Fruit fly (Drosophila melanogaster): ENCODE results near the gene CG12362.

Gene CG12362

DNA sequence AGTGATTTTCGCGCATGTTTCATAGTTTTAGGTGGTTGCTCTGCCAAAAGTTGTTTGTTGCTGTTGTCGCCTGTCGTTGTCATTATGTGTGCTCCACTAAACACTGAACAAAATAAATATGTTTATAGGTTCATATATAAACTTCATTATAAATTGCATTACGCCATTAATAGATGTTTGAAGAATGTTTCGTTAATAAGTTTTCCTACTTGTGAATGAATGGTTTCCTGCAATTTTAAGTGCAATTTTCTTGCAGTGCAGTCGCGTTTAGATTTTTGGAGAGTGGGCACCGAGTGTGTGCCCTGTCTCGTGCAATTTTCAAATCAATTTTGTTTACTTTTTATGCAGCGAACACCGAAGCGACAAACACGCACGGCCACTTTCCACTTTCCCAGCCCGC is 35.9 kb upstream of the CG12362 start:
- TF ChIP-seq ttk (optimal IDR thresholded peaks at IDR 0.05): no peak
- TF ChIP-seq psq (optimal IDR thresholded peaks at IDR 0.05): no peak
- no peak for TF ChIP-seq Sin3A (optimal IDR thresholded peaks at IDR 0.05)
- TF ChIP-seq insv (optimal IDR thresholded peaks at IDR 0.05): no peak
- TF ChIP-seq Myc (optimal IDR thresholded peaks at IDR 0.05): no peak
- no peak for TF ChIP-seq h (optimal IDR thresholded peaks at IDR 0.05)

DNA sequence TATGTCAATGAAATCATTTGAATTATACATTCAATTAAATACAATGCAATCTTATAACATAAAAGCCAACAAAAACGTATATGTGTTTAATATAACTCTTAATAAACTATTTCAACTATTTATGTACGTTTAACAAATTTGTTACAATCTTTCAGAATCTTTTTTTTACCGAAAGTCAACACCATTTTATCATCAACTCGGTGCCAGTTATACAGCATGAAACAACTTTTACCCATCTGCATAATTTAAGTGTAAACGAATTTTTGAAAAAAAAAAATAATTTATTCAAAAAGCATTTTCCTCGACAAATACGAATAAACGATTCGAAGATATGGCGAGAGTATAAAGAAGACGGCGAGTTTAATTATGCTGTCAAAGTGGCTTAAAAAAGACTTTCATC is 34.6 kb upstream of the CG12362 start:
- TF ChIP-seq insv (optimal IDR thresholded peaks at IDR 0.05) (no peak), h (optimal IDR thresholded peaks at IDR 0.05) (no peak), Myc (optimal IDR thresholded peaks at IDR 0.05) (no peak), psq (optimal IDR thresholded peaks at IDR 0.05) (no peak), ttk (optimal IDR thresholded peaks at IDR 0.05) (no peak), Sin3A (optimal IDR thresholded peaks at IDR 0.05) (no peak)

DNA sequence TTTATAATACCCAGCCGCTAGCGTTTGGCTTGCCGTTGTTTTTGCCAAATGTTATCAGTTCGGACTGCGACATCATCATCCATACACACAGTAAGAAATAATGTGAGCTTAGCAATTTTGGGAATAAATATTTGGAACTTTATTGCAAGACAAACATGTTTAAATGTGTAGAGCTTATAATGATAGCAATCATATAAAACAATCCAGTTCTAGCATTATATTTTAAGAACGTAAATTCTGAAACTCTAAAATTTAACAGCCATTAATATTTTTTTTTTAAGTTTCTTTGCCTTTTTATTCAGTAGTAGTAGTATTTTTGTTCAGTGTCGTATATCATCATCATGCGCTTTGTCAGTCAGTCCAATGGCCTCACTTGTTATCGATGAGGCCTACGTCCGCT is 31.3 kb upstream of the CG12362 start:
- TF ChIP-seq Sin3A (optimal IDR thresholded peaks at IDR 0.05) (no peak), ttk (optimal IDR thresholded peaks at IDR 0.05) (no peak), Myc (optimal IDR thresholded peaks at IDR 0.05) (no peak), insv (optimal IDR thresholded peaks at IDR 0.05) (no peak), h (optimal IDR thresholded peaks at IDR 0.05) (no peak), psq (optimal IDR thresholded peaks at IDR 0.05) (no peak)

DNA sequence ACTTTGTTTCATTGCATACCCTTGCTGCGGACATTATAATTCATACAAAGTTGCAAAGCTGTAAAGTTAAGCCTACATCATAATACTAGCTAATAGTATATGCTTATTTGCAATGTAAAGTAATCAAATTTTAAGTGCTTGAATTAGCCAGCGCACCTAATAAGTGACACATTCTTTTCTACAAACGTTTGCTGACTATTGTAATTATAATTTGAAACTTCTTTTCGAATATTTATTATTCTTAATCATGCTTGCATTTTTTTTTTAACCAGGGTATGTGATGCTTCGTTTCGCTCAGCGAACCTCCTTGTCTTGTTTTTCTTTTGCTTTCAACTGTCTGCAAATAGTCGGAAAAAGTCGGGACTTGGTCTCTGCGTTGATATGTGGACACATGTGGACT is 30.8 kb upstream of the CG12362 start:
- TF ChIP-seq psq (optimal IDR thresholded peaks at IDR 0.05) (no peak), insv (optimal IDR thresholded peaks at IDR 0.05) (no peak), h (optimal IDR thresholded peaks at IDR 0.05) (no peak), ttk (optimal IDR thresholded peaks at IDR 0.05) (no peak), Sin3A (optimal IDR thresholded peaks at IDR 0.05) (no peak), Myc (optimal IDR thresholded peaks at IDR 0.05) (no peak)

DNA sequence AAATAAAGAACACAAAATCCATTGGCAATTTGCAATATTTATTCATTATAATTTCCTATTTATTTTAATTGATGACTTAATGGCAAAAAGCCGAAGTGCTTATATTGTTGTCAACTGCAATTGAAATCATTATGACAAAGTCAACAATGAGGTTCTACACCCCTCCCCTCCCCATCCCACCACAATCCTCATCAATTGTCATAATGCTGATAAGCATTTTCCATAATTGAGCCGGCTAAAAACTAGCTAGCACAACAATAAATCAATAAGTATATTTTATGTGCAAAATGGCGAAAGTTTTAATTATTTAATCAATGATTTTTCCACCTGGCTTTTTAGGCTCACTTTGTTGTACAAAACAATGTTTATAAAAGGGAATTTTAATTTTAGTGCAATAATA is 29.7 kb upstream of the CG12362 start:
- TF ChIP-seq insv (optimal IDR thresholded peaks at IDR 0.05) (no peak), Myc (optimal IDR thresholded peaks at IDR 0.05) (no peak), ttk (optimal IDR thresholded peaks at IDR 0.05) (no peak), psq (optimal IDR thresholded peaks at IDR 0.05) (no peak), Sin3A (optimal IDR thresholded peaks at IDR 0.05) (no peak), h (optimal IDR thresholded peaks at IDR 0.05) (no peak)

DNA sequence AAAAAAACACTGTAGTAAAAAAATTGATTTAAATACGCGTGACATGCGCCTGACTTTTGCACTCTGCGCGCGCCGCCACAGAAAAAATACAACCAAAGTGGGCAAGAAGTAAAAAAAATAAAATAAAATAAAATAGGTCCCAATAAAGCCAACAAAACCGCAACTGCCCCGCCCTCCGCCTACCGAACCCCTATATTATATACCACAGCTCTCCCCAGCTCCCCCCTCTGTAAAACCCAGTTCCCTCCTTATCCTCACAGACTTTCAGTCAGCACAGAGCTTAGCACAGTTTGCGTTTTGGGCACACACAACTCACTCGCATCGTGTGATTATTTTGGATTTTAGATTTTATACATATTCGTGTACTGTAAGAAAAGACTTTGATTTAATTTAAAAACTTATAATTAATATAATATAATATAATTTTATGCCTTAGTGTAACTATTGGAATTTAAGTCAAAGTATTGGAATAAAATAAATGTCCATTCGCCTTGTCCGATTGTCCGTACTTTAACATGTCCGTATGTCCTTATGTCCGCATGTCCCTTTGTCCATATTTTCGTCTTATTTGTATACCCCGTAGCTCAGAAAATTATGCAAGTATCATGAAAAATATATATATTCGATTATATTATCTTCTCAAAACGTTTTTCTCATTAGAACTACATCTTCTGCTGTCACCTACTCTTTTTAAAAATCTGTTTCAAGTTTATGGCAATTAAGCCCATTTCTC is 27.7 kb upstream of the CG12362 start:
- TF ChIP-seq ttk (optimal IDR thresholded peaks at IDR 0.05) (no peak), Myc (optimal IDR thresholded peaks at IDR 0.05) (no peak), h (optimal IDR thresholded peaks at IDR 0.05) (no peak), Sin3A (optimal IDR thresholded peaks at IDR 0.05) (no peak), insv (optimal IDR thresholded peaks at IDR 0.05) (no peak), psq (optimal IDR thresholded peaks at IDR 0.05) (no peak)

DNA sequence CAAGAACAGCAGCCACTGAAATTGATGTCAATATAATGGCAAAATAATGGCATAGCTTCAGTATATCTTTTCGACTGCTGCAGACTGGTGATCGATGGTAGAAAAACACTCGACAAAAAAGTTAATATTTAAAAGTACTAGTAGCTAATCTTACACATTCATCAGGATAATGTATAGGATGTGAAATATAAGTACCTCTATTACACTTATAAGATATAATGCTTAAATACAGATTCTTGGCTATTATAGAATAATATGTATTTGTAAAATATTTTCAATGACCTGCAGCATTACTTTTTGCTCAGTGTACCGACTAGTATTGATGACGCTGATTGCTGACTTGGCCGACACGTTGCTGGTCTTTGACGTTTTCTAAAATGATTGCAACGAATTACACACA is 26.4 kb upstream of the CG12362 start:
- no peak for TF ChIP-seq insv (optimal IDR thresholded peaks at IDR 0.05)
- no peak for TF ChIP-seq ttk (optimal IDR thresholded peaks at IDR 0.05)
- no peak for TF ChIP-seq Myc (optimal IDR thresholded peaks at IDR 0.05)
- no peak for TF ChIP-seq psq (optimal IDR thresholded peaks at IDR 0.05)
- no peak for TF ChIP-seq Sin3A (optimal IDR thresholded peaks at IDR 0.05)
- TF ChIP-seq h (optimal IDR thresholded peaks at IDR 0.05): no peak

DNA sequence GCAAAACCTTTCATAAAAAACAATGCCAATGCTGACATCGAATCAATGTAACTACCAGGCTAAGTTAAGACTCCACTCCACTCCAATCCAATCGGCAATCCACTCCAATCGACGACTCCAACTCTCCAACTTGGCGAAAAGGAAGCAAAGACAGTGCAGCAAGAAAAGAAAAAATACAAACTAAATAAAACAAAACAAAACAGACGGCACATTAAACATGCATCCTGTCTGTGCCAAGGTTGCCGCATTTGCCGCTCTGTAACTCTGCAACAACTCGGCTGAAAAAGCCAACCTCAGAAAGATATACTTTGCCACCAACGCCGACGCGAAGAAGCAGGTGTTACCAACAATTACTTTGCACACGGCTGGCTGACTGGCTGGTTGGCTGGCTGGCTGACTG is 26.0 kb upstream of the CG12362 start:
- no peak for TF ChIP-seq Myc (optimal IDR thresholded peaks at IDR 0.05)
- no peak for TF ChIP-seq h (optimal IDR thresholded peaks at IDR 0.05)
- TF ChIP-seq insv (optimal IDR thresholded peaks at IDR 0.05): no peak
- TF ChIP-seq ttk (optimal IDR thresholded peaks at IDR 0.05): no peak
- no peak for TF ChIP-seq Sin3A (optimal IDR thresholded peaks at IDR 0.05)
- no peak for TF ChIP-seq psq (optimal IDR thresholded peaks at IDR 0.05)

DNA sequence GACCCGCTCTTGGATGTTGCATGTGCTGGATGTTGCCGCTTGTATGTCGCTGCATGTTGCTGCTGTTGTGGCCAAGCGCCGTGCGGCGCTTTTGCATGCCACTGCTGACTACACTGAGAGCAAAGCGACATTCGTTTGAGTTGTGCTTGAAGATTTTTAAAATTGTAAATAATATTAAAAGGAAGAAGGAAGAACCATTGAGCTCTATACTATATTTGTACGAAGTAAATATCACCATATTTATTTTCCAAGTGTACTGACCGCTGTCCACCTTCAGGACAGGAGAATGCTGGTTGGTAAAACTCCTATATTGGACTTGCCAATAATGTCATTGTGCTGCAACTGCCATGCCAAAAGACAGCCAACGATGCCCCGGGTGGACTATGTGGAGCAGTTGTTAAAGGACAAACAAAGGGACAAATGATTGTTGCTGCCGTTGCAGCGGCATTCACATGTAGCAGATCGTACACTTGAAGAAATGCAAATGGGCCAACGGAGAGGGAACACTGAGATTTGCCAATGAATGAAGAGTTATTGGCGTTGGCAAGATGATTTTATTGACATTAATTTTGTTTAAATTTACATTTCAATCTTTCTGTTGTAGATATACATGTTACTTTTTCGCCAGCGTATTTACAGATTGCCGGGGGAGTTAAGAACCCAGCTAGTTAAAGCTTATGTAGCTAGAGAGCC is 25.2 kb upstream of the CG12362 start:
- TF ChIP-seq h (optimal IDR thresholded peaks at IDR 0.05) (no peak), Sin3A (optimal IDR thresholded peaks at IDR 0.05) (no peak), psq (optimal IDR thresholded peaks at IDR 0.05) (no peak), ttk (optimal IDR thresholded peaks at IDR 0.05) (no peak), insv (optimal IDR thresholded peaks at IDR 0.05) (no peak), Myc (optimal IDR thresholded peaks at IDR 0.05) (no peak)

DNA sequence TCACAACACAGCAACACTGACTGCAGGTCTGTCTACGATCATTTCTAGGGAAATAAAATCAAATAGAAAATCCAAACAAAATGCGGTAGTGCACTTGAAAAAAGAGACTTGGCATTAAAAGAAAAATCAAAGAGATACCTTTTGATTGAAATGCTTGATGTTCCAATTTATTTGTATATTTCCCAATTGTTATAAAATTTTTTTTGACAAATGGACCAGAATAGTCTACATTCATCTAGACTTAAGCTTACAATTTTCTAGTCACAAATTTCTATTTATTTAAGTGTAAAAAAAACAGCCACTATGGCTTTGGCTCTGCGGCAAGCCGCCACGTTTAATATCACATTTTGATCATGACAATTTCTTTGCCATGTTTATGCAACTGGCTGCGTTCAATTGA is 23.5 kb upstream of the CG12362 start:
- TF ChIP-seq ttk (optimal IDR thresholded peaks at IDR 0.05) (no peak), Myc (optimal IDR thresholded peaks at IDR 0.05) (no peak), Sin3A (optimal IDR thresholded peaks at IDR 0.05) (no peak), h (optimal IDR thresholded peaks at IDR 0.05) (no peak), psq (optimal IDR thresholded peaks at IDR 0.05) (no peak)

DNA sequence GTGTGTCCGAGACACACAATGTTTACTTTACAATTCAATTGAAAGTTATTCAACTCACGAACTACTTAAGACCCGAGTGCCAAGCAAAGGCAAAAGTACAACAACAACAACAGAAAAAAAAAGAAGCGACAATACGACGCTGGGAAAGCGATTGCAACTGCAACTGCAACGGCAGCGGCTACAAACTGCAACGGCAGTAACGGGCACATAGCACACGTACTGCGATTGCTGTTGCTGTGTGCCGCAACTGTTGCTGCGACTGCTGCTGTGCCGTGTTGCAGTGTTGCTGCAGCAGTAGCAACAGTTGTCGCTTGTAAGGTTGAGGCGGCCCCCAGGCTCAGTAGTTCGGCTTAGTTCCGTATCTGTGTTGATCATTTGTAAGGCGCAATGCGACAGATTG is 22.7 kb upstream of the CG12362 start:
- TF ChIP-seq psq (optimal IDR thresholded peaks at IDR 0.05): no peak
- TF ChIP-seq insv (optimal IDR thresholded peaks at IDR 0.05): no peak
- no peak for TF ChIP-seq Myc (optimal IDR thresholded peaks at IDR 0.05)
- TF ChIP-seq Sin3A (optimal IDR thresholded peaks at IDR 0.05): no peak
- TF ChIP-seq ttk (optimal IDR thresholded peaks at IDR 0.05): no peak
- no peak for TF ChIP-seq h (optimal IDR thresholded peaks at IDR 0.05)

DNA sequence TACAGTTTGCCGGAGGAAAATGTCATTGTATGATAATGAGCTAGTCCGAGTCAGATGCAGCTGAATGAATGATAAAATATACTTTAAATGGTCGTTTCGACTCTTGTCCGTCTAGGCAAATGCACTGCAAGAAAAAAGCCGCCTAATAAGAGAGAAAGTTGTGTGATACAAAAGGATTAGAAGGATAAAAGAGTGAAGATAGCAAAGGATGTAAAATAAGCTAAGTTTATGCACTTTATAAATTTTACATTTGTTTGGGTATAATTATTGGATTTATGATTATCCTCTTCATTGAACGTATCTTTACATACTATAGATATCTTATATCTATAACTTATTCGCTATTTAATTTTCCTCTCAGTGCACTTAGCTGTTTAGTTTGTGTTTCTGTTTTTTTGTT is 21.7 kb upstream of the CG12362 start:
- no peak for TF ChIP-seq psq (optimal IDR thresholded peaks at IDR 0.05)
- TF ChIP-seq Myc (optimal IDR thresholded peaks at IDR 0.05): no peak
- no peak for TF ChIP-seq ttk (optimal IDR thresholded peaks at IDR 0.05)
- no peak for TF ChIP-seq Sin3A (optimal IDR thresholded peaks at IDR 0.05)
- no peak for TF ChIP-seq insv (optimal IDR thresholded peaks at IDR 0.05)
- TF ChIP-seq h (optimal IDR thresholded peaks at IDR 0.05): no peak
